Worm (Caenorhabditis elegans): ENCODE data around the gene crp-1.

DNA sequence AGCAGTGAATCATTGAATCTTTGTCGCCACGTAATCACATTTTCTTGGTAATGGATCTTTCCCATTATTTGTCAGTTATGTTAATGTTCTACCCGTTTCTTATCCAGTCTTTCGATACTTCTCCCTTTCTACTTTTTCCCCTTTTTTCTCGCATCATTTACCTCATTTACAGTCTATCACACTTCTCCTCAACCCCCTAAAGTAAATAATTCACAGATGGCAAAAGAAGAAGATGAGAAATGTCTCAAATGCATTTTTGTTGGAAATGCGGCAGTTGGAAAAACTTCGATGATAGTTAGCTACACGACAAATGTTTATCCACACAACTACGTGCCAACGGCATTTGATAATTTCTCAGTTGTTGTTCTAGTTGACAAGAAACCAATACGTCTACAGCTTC lies 16.3 kb upstream of the crp-1 start, which contains the start of gene chw-1:
- TF ChIP-seq pag-3 (tag; optimal IDR thresholded peaks at IDR 0.05; ENCODE audit: borderline replicate concordance) (no peak), rnt-1 (tag; optimal IDR thresholded peaks at IDR 0.05) (no peak), ceh-19 (GFP tag; optimal IDR thresholded peaks at IDR 0.05) (no peak), ama-1 (optimal IDR thresholded peaks at IDR 0.05) (no peak), unc-42 (tag; optimal IDR thresholded peaks at IDR 0.05) (no peak), sdc-2 (tag; optimal IDR thresholded peaks at IDR 0.05) (no peak), C38D4.7 (GFP tag; optimal IDR thresholded peaks at IDR 0.05) (no peak), ceh-18 (tag; optimal IDR thresholded peaks at IDR 0.05) (no peak), ceh-45 (GFP tag; IDR thresholded peaks at IDR 0.05) (no peak), lin-11 (tag; optimal IDR thresholded peaks at IDR 0.05) (no peak), C08G9.2 (tag; optimal IDR thresholded peaks at IDR 0.05) (no peak)

Measured in whole organism, late embryonic.